Worm (Caenorhabditis elegans): ENCODE measurements around the gene W08G11.3.

- TF ChIP-seq lim-6 (tag; optimal IDR thresholded peaks at IDR 0.05) (no peak), hlh-13 (GFP tag; optimal IDR thresholded peaks at IDR 0.05) (no peak)
Measured at ce11 chrV:16377188-16377587, 9.7 kb downstream of the W08G11.3 start.

Measured in whole organism, late embryonic.